Worm (Caenorhabditis elegans) whole organism, L4 larva: ENCODE results near the gene wdfy-2.

ENCODE experiments used
- T26A8.4 ChIP-seq: fragments of 200-800 bp; sonication (Bioruptor generic); IDR thresholded peaks from 2 replicates; pipeline ENCODE4 v1.3.6; 2022; ENCODE audit warnings: missing genetic modification characterization, missing compliant biosample characterization
- ama-1 ChIP-seq: fragments of 150-350 bp; optimal IDR thresholded peaks from 2 replicates; lab custom pipeline; 2014; ENCODE audit warnings: inconsistent platforms, mixed read lengths
- ceh-44 ChIP-seq: fragments of 200-800 bp; sonication (Bioruptor generic); IDR thresholded peaks from 2 replicates; pipeline ENCODE4 v1.3.6; 2022; ENCODE audit warnings: missing genetic modification reagents, missing genetic modification characterization, missing compliant biosample characterization
- egl-27 ChIP-seq: sonication (generic microtip); optimal IDR thresholded peaks from 3 replicates; lab custom pipeline; 2017; ENCODE audit warnings: missing biosample characterization, missing genetic modification reagents, missing genetic modification characterization
- lim-7 ChIP-seq: fragments of 200-800 bp; sonication (Bioruptor generic); IDR thresholded peaks from 2 replicates; pipeline ENCODE4 v1.3.6; 2022; ENCODE audit warnings: missing genetic modification characterization, missing compliant biosample characterization
- mep-1 ChIP-seq: fragments of 150-350 bp; sonication (generic microtip); optimal IDR thresholded peaks from 3 replicates; lab custom pipeline; 2014; ENCODE audit warnings: missing biosample characterization, missing genetic modification characterization
- nhr-28 ChIP-seq: fragments of 150-350 bp; optimal IDR thresholded peaks from 2 replicates; lab custom pipeline; 2014; ENCODE audit warnings: missing biosample characterization, missing genetic modification characterization
- nhr-6 ChIP-seq: fragments of 150-350 bp; optimal IDR thresholded peaks from 2 replicates; lab custom pipeline; 2014; ENCODE audit warnings: missing biosample characterization, missing genetic modification characterization
- unc-62 ChIP-seq, 3 experiments: fragments of 150-350 bp in 1 of 3; sonication (generic microtip); optimal IDR thresholded peaks in 2 of 3; peaks in 1 of 3; 1 replicate in 1 of 3; 2 replicates in 2 of 3; lab custom pipeline; 2014 to 2017; ENCODE audit warnings: missing biosample characterization in 3 of 3, missing genetic modification characterization in 3 of 3, missing genetic modification reagents in 3 of 3, missing genotype in 1 of 3

DNA sequence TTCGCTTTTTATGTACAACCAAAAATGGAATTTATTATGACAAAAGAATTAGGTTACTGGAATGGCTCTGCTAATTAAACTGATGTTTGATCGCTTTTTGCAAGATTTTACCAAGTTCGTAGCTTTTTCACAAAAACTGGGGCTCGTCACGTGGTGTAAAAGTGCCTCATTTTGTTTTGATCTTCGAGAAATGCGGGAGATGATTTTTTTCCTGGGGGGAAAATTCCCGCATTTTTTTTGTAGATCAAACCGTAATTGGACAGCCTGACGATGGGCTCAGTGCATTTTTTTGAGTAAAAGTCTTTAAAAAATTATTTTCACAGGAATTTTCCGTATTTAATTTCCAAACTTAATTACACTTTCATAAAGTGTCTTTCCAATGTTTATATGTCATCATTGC lies 30.5 kb upstream of the wdfy-2 start:
- TF ChIP-seq unc-62 (GFP tag; optimal IDR thresholded peaks at IDR 0.05 in 1 of 2; lab: Kevin White, UChicago) (no peak), unc-62 (tag; optimal IDR thresholded peaks at IDR 0.05; lab: Kevin White, UChicago) (no peak), mep-1 (tag; lab: Kevin White, UChicago) (no peak), nhr-28 (tag; lab: Kevin White, UChicago) (no peak), T26A8.4 (no peak), lim-7 (no peak), ceh-44 (GFP tag; lab: Robert Waterston, UW) (no peak), ama-1 (no peak), nhr-6 (no peak), egl-27 (tag; lab: Kevin White, UChicago) (no peak)
